Worm (Caenorhabditis elegans) whole organism, L4 larva: Measurements from ENCODE around the gene scl-3.

ENCODE experiments used
- F10B5.3 ChIP-seq: sonication (generic microtip); optimal IDR thresholded peaks from 2 replicates; lab custom pipeline; 2016; ENCODE audit warnings: mild to moderate bottlenecking, missing genetic modification characterization, missing compliant biosample characterization
- F44E2.7 ChIP-seq: fragments of 200-800 bp; sonication (Bioruptor generic); IDR thresholded peaks from 2 replicates; pipeline ENCODE4 v2.1.2; 2022; ENCODE audit warnings: missing genetic modification characterization, missing compliant biosample characterization
- R02D3.7 ChIP-seq: fragments of 150-350 bp; sonication (generic microtip); optimal IDR thresholded peaks from 3 replicates; lab custom pipeline; 2014; ENCODE audit warnings: missing biosample characterization, missing genetic modification characterization
- T26A8.4 ChIP-seq: fragments of 200-800 bp; sonication (Bioruptor generic); IDR thresholded peaks from 2 replicates; pipeline ENCODE4 v1.3.6; 2022; ENCODE audit warnings: missing genetic modification characterization, missing compliant biosample characterization
- Y105C5A.15 ChIP-seq: fragments of 200-800 bp; sonication (Bioruptor generic); IDR thresholded peaks from 2 replicates; pipeline ENCODE4 v1.3.6; 2022; ENCODE audit warnings: missing genetic modification characterization, missing compliant biosample characterization
- aha-1 ChIP-seq: fragments of 150-350 bp; peaks from one replicate; lab custom pipeline; 2014; ENCODE audit warnings: missing biosample characterization, missing genetic modification characterization
- ceh-32 ChIP-seq: sonication (generic microtip); optimal IDR thresholded peaks from 2 replicates; lab custom pipeline; 2016; ENCODE audit warnings: mild to moderate bottlenecking, missing genetic modification characterization, missing compliant biosample characterization; ENCODE audit not compliant: poor library complexity
- ctbp-1 ChIP-seq: fragments of 200-800 bp; sonication (Bioruptor generic); IDR thresholded peaks from 2 replicates; pipeline ENCODE4 v1.3.6; 2022; ENCODE audit warnings: missing genetic modification reagents, missing genetic modification characterization, missing compliant biosample characterization
- daf-12 ChIP-seq: fragments of 150-350 bp; optimal IDR thresholded peaks from 2 replicates; lab custom pipeline; 2014; ENCODE audit warnings: missing biosample characterization, missing genetic modification reagents, missing genetic modification characterization
- daf-19 ChIP-seq: fragments of 200-800 bp; sonication (Bioruptor generic); conservative IDR thresholded peaks from 2 replicates; pipeline ENCODE4 v1.3.6; 2022; ENCODE audit warnings: missing genetic modification characterization, missing compliant biosample characterization
- daf-8 ChIP-seq: fragments of 200-800 bp; sonication (Bioruptor generic); IDR thresholded peaks from 2 replicates; pipeline ENCODE4 v1.3.6; 2022; ENCODE audit warnings: missing genetic modification characterization, missing compliant biosample characterization
- dmd-8 ChIP-seq: fragments of 200-800 bp; sonication (Bioruptor generic); IDR thresholded peaks from 2 replicates; pipeline ENCODE4 v1.3.6; 2022; ENCODE audit warnings: missing genetic modification characterization, missing compliant biosample characterization
- dmd-9 ChIP-seq: fragments of 200-800 bp; sonication (Bioruptor generic); IDR thresholded peaks from 2 replicates; pipeline ENCODE4 v1.3.6; 2022; ENCODE audit warnings: missing genetic modification reagents, missing genetic modification characterization, missing compliant biosample characterization
- lin-1 ChIP-seq: fragments of 200-800 bp; sonication (Bioruptor generic); IDR thresholded peaks from 2 replicates; pipeline ENCODE4 v1.3.6; 2022; ENCODE audit warnings: missing genetic modification reagents, missing genetic modification characterization, missing compliant biosample characterization
- lin-38 ChIP-seq: fragments of 200-800 bp; sonication (Bioruptor generic); IDR thresholded peaks from 2 replicates; pipeline ENCODE4 v1.3.6; 2022; ENCODE audit warnings: missing genetic modification reagents, missing genetic modification characterization, missing compliant biosample characterization
- lir-3 ChIP-seq: sonication (generic microtip); optimal IDR thresholded peaks from 2 replicates; lab custom pipeline; 2016; ENCODE audit warnings: mild to moderate bottlenecking, missing genetic modification characterization, missing compliant biosample characterization
- madf-9 ChIP-seq: fragments of 200-800 bp; sonication (Bioruptor generic); conservative IDR thresholded peaks from 2 replicates; pipeline ENCODE4 v1.3.6; 2022; ENCODE audit warnings: missing genetic modification reagents, missing genetic modification characterization, missing compliant biosample characterization
- mdt-29 ChIP-seq: fragments of 200-800 bp; sonication (Bioruptor generic); IDR thresholded peaks from 2 replicates; pipeline ENCODE4 v1.3.6; 2022; ENCODE audit warnings: missing genetic modification reagents, missing genetic modification characterization, missing compliant biosample characterization
- mes-2 ChIP-seq: sonication (generic microtip); optimal IDR thresholded peaks from 2 replicates; lab custom pipeline; 2016; ENCODE audit warnings: missing genotype, mild to moderate bottlenecking, missing genetic modification characterization, missing compliant biosample characterization; ENCODE audit not compliant: poor library complexity, severe bottlenecking
- nhr-11 ChIP-seq: fragments of 150-350 bp; optimal IDR thresholded peaks from 2 replicates; lab custom pipeline; 2014; ENCODE audit warnings: missing biosample characterization, missing genetic modification characterization
- nhr-111 ChIP-seq: fragments of 200-800 bp; sonication (Bioruptor generic); optimal IDR thresholded peaks from 2 replicates; lab custom pipeline; 2018; ENCODE audit warnings: mild to moderate bottlenecking, missing genetic modification characterization, missing compliant biosample characterization
- nhr-42 ChIP-seq: fragments of 200-800 bp; sonication (Bioruptor generic); IDR thresholded peaks from 2 replicates; pipeline ENCODE4 v1.3.6; 2022; ENCODE audit warnings: missing genetic modification characterization, missing compliant biosample characterization
- nhr-48 ChIP-seq: sonication (generic microtip); optimal IDR thresholded peaks from 2 replicates; lab custom pipeline; 2016; ENCODE audit warnings: mild to moderate bottlenecking, missing genetic modification characterization, missing compliant biosample characterization
- nhr-76 ChIP-seq: fragments of 150-350 bp; optimal IDR thresholded peaks from 2 replicates; lab custom pipeline; 2014; ENCODE audit warnings: missing biosample characterization, missing genetic modification characterization
- rbr-2 ChIP-seq: sonication (generic microtip); optimal IDR thresholded peaks from 2 replicates; lab custom pipeline; 2016; ENCODE audit warnings: missing genotype, missing genetic modification characterization, missing compliant biosample characterization
- sdz-12 ChIP-seq: fragments of 200-800 bp; sonication (Bioruptor generic); optimal IDR thresholded peaks from 2 replicates; lab custom pipeline; 2018; ENCODE audit warnings: mild to moderate bottlenecking, missing genetic modification characterization, missing compliant biosample characterization
- set-16 ChIP-seq: fragments of 200-800 bp; sonication (Bioruptor generic); IDR thresholded peaks from 2 replicates; pipeline ENCODE4 v1.3.6; 2022; ENCODE audit warnings: missing genetic modification reagents, missing genetic modification characterization, missing compliant biosample characterization
- spr-3 ChIP-seq: fragments of 200-800 bp; sonication (Bioruptor generic); optimal IDR thresholded peaks from 2 replicates; lab custom pipeline; 2018; ENCODE audit warnings: mild to moderate bottlenecking, missing genetic modification characterization, missing compliant biosample characterization
- tag-97 ChIP-seq: fragments of 200-800 bp; sonication (Bioruptor generic); IDR thresholded peaks from 2 replicates; pipeline ENCODE4 v1.3.6; 2022; ENCODE audit warnings: missing genetic modification characterization, missing compliant biosample characterization
- tra-1 ChIP-seq: fragments of 200-800 bp; sonication (Bioruptor generic); IDR thresholded peaks from 2 replicates; pipeline ENCODE4 v1.3.6; 2022; ENCODE audit warnings: missing genetic modification reagents, missing genetic modification characterization, missing compliant biosample characterization
- zag-1 ChIP-seq: fragments of 150-350 bp; optimal IDR thresholded peaks from 2 replicates; lab custom pipeline; 2014; ENCODE audit warnings: missing biosample characterization, missing genetic modification characterization
- ztf-11 ChIP-seq: fragments of 150-350 bp; optimal IDR thresholded peaks from 2 replicates; lab custom pipeline; 2014; ENCODE audit warnings: missing biosample characterization, missing genetic modification characterization

scl-3 gene

DNA sequence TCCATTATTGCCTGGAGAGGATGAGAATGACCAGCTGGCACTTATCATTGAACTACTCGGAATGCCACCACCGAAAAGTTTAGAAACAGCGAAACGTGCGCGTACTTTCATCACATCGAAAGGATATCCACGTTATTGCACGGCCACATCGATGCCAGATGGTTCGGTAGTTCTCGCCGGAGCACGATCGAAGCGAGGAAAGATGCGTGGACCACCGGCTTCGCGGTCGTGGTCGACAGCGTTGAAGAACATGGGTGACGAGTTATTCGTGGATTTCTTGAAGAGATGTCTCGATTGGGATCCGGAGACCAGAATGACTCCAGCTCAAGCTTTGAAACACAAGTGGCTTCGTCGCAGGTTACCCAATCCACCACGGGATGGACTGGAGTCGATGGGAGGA is 25.9 kb upstream of the scl-3 start:
- no peak for TF ChIP-seq ceh-32 (tag; lab: Kevin White, UChicago)
- peak; percentile 52 for TF ChIP-seq set-16 (GFP tag; lab: Robert Waterston, UW)

DNA sequence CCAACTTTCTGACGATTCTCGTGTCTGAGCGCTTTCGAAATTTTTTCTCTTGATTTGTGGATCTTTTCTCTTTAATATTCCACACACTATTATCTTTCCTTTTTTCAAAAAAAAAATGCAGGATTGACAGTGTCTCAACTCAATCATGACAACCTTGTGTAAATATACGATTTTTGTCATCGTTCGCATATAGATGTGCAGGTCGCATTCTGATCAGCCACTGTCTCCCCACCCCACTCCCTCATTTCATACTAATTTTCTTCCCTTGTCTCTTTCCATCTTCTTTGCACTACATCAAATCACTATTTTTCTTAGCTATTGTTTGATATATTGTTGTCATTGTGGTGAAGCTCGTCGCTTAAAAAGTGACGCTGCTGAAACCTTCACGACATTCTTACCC is 24.1 kb upstream of the scl-3 start:
- no peak for TF ChIP-seq dmd-9 (GFP tag; lab: Robert Waterston, UW)
- 0 out of 2 replicates have a peak, but pooled peaks have one; percentile 22 for TF ChIP-seq lin-38 (GFP tag; lab: Robert Waterston, UW)
- TF ChIP-seq dmd-8 (GFP tag; lab: Robert Waterston, UW), result peak; percentile 19; the same call in 1 of the 2 replicates
- TF ChIP-seq ztf-11 (tag; lab: Kevin White, UChicago), result no peak
- peak; percentile 7; the same call in 1 of the 2 replicates for TF ChIP-seq Y105C5A.15 (GFP tag; lab: Robert Waterston, UW)
- peak; percentile 44 for TF ChIP-seq spr-3 (GFP tag; lab: Kevin White, UChicago)
- TF ChIP-seq F44E2.7 (GFP tag; lab: Robert Waterston, UW), result 0 out of 2 replicates have a peak, but pooled peaks have one; percentile 41
- no peak for TF ChIP-seq nhr-42
- peak; percentile 40 for TF ChIP-seq nhr-111

DNA sequence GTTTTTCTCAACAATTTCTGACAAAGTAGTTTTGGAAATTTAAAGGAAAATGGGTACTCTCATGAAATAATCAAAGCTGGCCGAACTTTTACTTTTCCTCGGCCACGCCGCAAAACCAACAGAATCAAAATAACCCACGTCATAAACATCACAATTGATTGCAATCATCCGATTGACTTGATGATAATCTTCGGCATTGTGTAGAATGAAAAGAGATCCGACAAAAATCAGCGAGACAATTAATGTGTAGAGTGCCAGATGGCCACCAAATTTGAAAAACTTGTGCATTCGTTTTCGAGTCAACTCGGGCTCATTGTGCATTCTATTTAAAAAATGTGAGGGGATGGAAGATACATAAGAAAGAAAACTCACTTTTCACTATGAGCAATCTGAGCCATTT is 22.5 kb upstream of the scl-3 start:
- no peak for TF ChIP-seq nhr-11
- TF ChIP-seq nhr-48, result no peak
- no peak for TF ChIP-seq lin-1 (GFP tag; lab: Robert Waterston, UW)

DNA sequence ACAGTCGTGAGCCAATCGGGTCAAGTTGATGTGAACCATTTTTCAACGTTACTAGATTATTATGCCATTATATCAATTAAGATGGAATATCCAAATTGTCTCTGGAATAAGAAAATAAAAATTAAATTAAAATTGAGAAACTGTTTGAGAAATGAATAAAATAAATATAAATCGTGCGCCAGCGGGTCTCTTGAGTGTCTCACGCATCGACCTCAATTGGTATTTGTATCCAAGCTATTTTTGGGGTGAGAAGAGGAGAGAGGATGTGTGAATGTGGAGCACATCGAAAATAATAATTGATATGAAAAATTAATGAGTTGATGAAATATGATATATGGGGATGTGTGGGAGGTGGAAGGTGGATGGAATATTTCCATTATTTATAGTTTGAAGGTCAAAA is 20.5 kb upstream of the scl-3 start, which contains the start of gene F49E11.2:
TSS of gene F49E11.2 (minus strand) at position 101 of the 400 bp plus-strand sequence.
- TF ChIP-seq nhr-111 (no peak), aha-1 (tag; lab: Kevin White, UChicago) (peak; percentile 14)
- TF ChIP-seq, all 104 proteins: peak for 1

DNA sequence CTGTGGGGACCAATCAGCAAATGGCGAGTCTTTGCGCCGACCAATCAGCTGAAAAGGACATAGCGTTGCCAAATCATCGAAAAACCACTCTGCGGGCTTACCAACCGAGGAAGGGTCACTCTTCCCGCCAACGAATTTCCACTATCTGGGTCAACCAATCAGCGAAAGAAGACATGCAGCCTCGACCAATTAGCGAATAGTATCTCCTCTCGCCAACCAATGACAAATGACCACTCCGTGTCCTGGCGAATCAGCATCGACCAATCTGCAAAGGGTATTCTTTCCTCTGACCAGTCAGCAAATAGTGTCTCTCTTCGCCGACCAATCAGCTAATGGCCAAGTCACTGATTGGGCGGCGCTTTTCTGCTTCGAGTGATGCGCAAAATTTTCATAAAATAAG is 17.9 kb upstream of the scl-3 start:
- TF ChIP-seq madf-9 (GFP tag; lab: Robert Waterston, UW), result no peak
- no peak for TF ChIP-seq daf-12 (tag; lab: Kevin White, UChicago)
- no peak for TF ChIP-seq mdt-29 (GFP tag; lab: Robert Waterston, UW)
- TF ChIP-seq rbr-2 (tag; lab: Kevin White, UChicago), result no peak
- no peak for TF ChIP-seq sdz-12 (GFP tag; lab: Kevin White, UChicago)
- no peak for TF ChIP-seq T26A8.4 (GFP tag; lab: Robert Waterston, UW)
- TF ChIP-seq lin-38 (GFP tag; lab: Robert Waterston, UW), result no peak
- no peak for TF ChIP-seq ctbp-1 (GFP tag; lab: Robert Waterston, UW)
- TF ChIP-seq mes-2 (tag; lab: Kevin White, UChicago), result no peak
- TF ChIP-seq R02D3.7 (tag; lab: Kevin White, UChicago), result no peak
- no peak for TF ChIP-seq nhr-76
- TF ChIP-seq zag-1 (tag; lab: Kevin White, UChicago), result no peak
- TF ChIP-seq F44E2.7 (GFP tag; lab: Robert Waterston, UW), result no peak
- no peak for TF ChIP-seq tra-1

DNA sequence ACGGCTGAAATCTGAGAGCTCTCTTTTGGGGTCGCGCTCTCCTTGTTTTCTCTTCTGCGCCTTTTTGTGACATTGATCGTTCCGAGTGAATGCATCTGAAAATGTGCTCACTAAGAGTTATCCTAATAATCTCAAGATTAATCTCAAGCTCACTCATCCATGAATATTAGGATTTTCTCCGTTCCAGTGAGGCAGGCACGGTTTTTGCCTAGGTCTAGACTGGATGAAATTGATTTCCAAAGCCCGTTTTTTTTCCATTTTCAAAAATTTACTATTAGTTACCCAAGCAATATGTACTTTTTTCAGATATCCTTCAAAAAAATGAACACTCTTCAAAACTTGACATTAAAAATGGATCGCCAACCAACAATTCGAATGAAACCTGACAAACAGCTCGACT is 17.3 kb upstream of the scl-3 start, which contains the start of gene amt-2:
TSS of gene amt-2 (plus strand) at position 301 of the 400 bp plus-strand sequence.
- TF ChIP-seq daf-8 (GFP tag; lab: Robert Waterston, UW) (no peak), daf-19 (GFP tag; lab: Robert Waterston, UW) (no peak), F10B5.3 (no peak), ctbp-1 (GFP tag; lab: Robert Waterston, UW) (no peak), lir-3 (no peak), tag-97 (GFP tag; lab: Robert Waterston, UW) (no peak)
